Fruit fly (Drosophila melanogaster) S2 (cell line): ENCODE measurements around the gene Ten-m.

Experiments used
- CG8478 ChIP-seq: fragments of >200 bp; optimal IDR thresholded peaks from 2 replicates; lab custom pipeline; 2018
- CTCF ChIP-seq, 2 experiments: fragments of >200 bp; optimal IDR thresholded peaks; 2 replicates each; lab custom pipeline; 2018

- TF ChIP-seq CTCF (optimal IDR thresholded peaks at IDR 0.05; lab: Kevin White, UChicago) (no peak), CG8478 (lab: Kevin White, UChicago) (no peak)
Observed at dm6 chr3L:22400776-22401292, 6.8 kb downstream of the Ten-m start.
